Fruit fly (Drosophila melanogaster) whole organism, embryonic: ENCODE data around the gene CG31627.
A peak's percentile ranks its signal among the peaks of the same experiment; 100 is the strongest.

ENCODE experiments used
- Aef1 ChIP-seq: fragments of 200-800 bp; sonication (Bioruptor generic); IDR thresholded peaks from 3 replicates; pipeline ENCODE4 v1.3.6; 2022; ENCODE audit warnings: missing biosample characterization, missing genetic modification characterization
- B-H2 ChIP-seq: fragments of 200-800 bp; sonication (Bioruptor generic); optimal IDR thresholded peaks from 2 replicates; lab custom pipeline; 2018; ENCODE audit warnings: missing biosample characterization, mild to moderate bottlenecking, missing genetic modification characterization
- CG10321 ChIP-seq: fragments of 200-800 bp; sonication (Bioruptor generic); IDR thresholded peaks from 2 replicates; pipeline ENCODE4 v1.3.6; 2022; ENCODE audit warnings: missing biosample characterization, missing genetic modification characterization
- CG10654 ChIP-seq: fragments of 200-800 bp; sonication (Bioruptor generic); optimal IDR thresholded peaks from 2 replicates; lab custom pipeline; 2016; ENCODE audit warnings: missing biosample characterization, missing genetic modification characterization
- CG13775 ChIP-seq: fragments of 200-800 bp; sonication (Bioruptor generic); optimal IDR thresholded peaks from 3 replicates; lab custom pipeline; 2017; ENCODE audit warnings: missing biosample characterization, mild to moderate bottlenecking, missing genetic modification characterization
- CG14667 ChIP-seq: fragments of 200-800 bp; sonication (Bioruptor generic); IDR thresholded peaks from 2 replicates; pipeline ENCODE4 v1.3.6; 2022; ENCODE audit warnings: missing biosample characterization, missing genetic modification characterization
- CG15269 ChIP-seq: fragments of 200-800 bp; sonication (Bioruptor generic); optimal IDR thresholded peaks from 2 replicates; lab custom pipeline; 2018; ENCODE audit warnings: missing biosample characterization, mild to moderate bottlenecking, missing genetic modification characterization, moderate library complexity
- CG17802 ChIP-seq: fragments of 200-800 bp; sonication (Bioruptor generic); optimal IDR thresholded peaks from 2 replicates; lab custom pipeline; 2018; ENCODE audit warnings: missing biosample characterization, mild to moderate bottlenecking, missing genetic modification characterization, moderate library complexity
- CG18764 ChIP-seq: fragments of 200-800 bp; sonication (Bioruptor generic); optimal IDR thresholded peaks from 3 replicates; lab custom pipeline; 2016; ENCODE audit warnings: missing biosample characterization, missing genetic modification characterization
- CG2875 ChIP-seq: fragments of 200-800 bp; sonication (Bioruptor generic); optimal IDR thresholded peaks from 2 replicates; lab custom pipeline; 2017; ENCODE audit warnings: missing biosample characterization, mild to moderate bottlenecking, missing genetic modification characterization, missing genetic modification reagents
- CG32532 ChIP-seq: fragments of 200-800 bp; sonication (Bioruptor generic); IDR thresholded peaks from 2 replicates; pipeline ENCODE4 v1.3.6; 2022; ENCODE audit warnings: missing biosample characterization, missing genetic modification characterization
- CG3838 ChIP-seq: fragments of 200-800 bp; sonication (Bioruptor generic); optimal IDR thresholded peaks from 3 replicates; lab custom pipeline; 2016; ENCODE audit warnings: missing biosample characterization, missing genetic modification characterization
- CG3995 ChIP-seq: fragments of 200-800 bp; sonication (Bioruptor generic); optimal IDR thresholded peaks from 3 replicates; lab custom pipeline; 2016; ENCODE audit warnings: missing biosample characterization, missing genetic modification characterization
- CG6791 ChIP-seq: fragments of 200-800 bp; sonication (Bioruptor generic); IDR thresholded peaks from 3 replicates; pipeline ENCODE4 v1.3.6; 2022; ENCODE audit warnings: missing biosample characterization, missing genetic modification characterization; ENCODE audit not compliant: partially characterized antibody
- CG8388 ChIP-seq: fragments of 200-800 bp; sonication (Bioruptor generic); optimal IDR thresholded peaks from 2 replicates; lab custom pipeline; 2019; ENCODE audit warnings: missing biosample characterization, mild to moderate bottlenecking, missing genetic modification characterization, moderate library complexity
- CG9817 ChIP-seq: fragments of 200-800 bp; sonication (Bioruptor generic); optimal IDR thresholded peaks from 2 replicates; lab custom pipeline; 2018; ENCODE audit warnings: missing biosample characterization, mild to moderate bottlenecking, missing genetic modification characterization, moderate library complexity
- CG9876 ChIP-seq: fragments of 200-800 bp; sonication (Bioruptor generic); optimal IDR thresholded peaks from 2 replicates; lab custom pipeline; 2016; ENCODE audit warnings: missing biosample characterization, missing genetic modification characterization
- D19A ChIP-seq: fragments of 200-800 bp; optimal IDR thresholded peaks from 3 replicates; lab custom pipeline; 2019; ENCODE audit warnings: missing biosample characterization, mild to moderate bottlenecking, missing genetic modification characterization, moderate library complexity
- Dad ChIP-seq: fragments of 200-800 bp; sonication (Bioruptor generic); optimal IDR thresholded peaks from 3 replicates; lab custom pipeline; 2016; ENCODE audit warnings: missing biosample characterization, missing genetic modification characterization
- Neu2 ChIP-seq: fragments of 200-800 bp; sonication (Bioruptor generic); optimal IDR thresholded peaks from 3 replicates; lab custom pipeline; 2016; ENCODE audit warnings: missing biosample characterization, missing genetic modification characterization, borderline replicate concordance
- Sox102F ChIP-seq: fragments of 200-800 bp; sonication (Bioruptor generic); optimal IDR thresholded peaks from 2 replicates; lab custom pipeline; 2018; ENCODE audit warnings: missing biosample characterization, mild to moderate bottlenecking, missing genetic modification characterization, moderate library complexity
- Trl ChIP-seq, 3 experiments: fragments of >200 bp in 2 of 3; fragments of 200-800 bp in 1 of 3; sonication (Bioruptor generic) in 1 of 3; optimal IDR thresholded peaks; 2 replicates in 1 of 3; 3 replicates in 2 of 3; lab custom pipeline; 2016 to 2017; ENCODE audit warnings: missing biosample characterization in 1 of 3, missing genetic modification characterization in 1 of 3
- ara ChIP-seq: fragments of 200-800 bp; sonication (Bioruptor generic); IDR thresholded peaks from 2 replicates; pipeline ENCODE4 v1.3.6; 2022; ENCODE audit warnings: missing biosample characterization, missing genetic modification characterization
- bigmax ChIP-seq: fragments of 200-800 bp; sonication (Bioruptor generic); optimal IDR thresholded peaks from 2 replicates; lab custom pipeline; 2018; ENCODE audit warnings: missing biosample characterization, mild to moderate bottlenecking, missing genetic modification characterization
- bowl ChIP-seq: fragments of 200-800 bp; sonication (Bioruptor generic); IDR thresholded peaks from 2 replicates; pipeline ENCODE4 v1.3.6; 2022; ENCODE audit warnings: missing biosample characterization, missing genetic modification characterization
- cato ChIP-seq: fragments of 200-800 bp; sonication (Bioruptor generic); optimal IDR thresholded peaks from 2 replicates; lab custom pipeline; 2016; ENCODE audit warnings: missing biosample characterization, missing genetic modification characterization, borderline replicate concordance
- chm ChIP-seq: fragments of 200-800 bp; sonication (Bioruptor generic); IDR thresholded peaks from 2 replicates; pipeline ENCODE4 v1.3.6; 2022; ENCODE audit warnings: missing biosample characterization, missing genetic modification characterization
- chn ChIP-seq: fragments of 200-800 bp; sonication (Bioruptor generic); optimal IDR thresholded peaks from 2 replicates; lab custom pipeline; 2016; ENCODE audit warnings: missing biosample characterization, missing genetic modification characterization
- crol ChIP-seq: fragments of 200-800 bp; sonication (Bioruptor generic); IDR thresholded peaks from 2 replicates; pipeline ENCODE4 v1.3.6; 2022; ENCODE audit warnings: missing biosample characterization, missing genetic modification characterization
- cwo ChIP-seq: fragments of 200-800 bp; sonication (Bioruptor generic); optimal IDR thresholded peaks from 3 replicates; lab custom pipeline; 2017; ENCODE audit warnings: missing biosample characterization, missing genetic modification characterization, mild to moderate bottlenecking, moderate library complexity, missing genetic modification reagents
- dati ChIP-seq: fragments of 200-800 bp; sonication (Bioruptor generic); IDR thresholded peaks from 2 replicates; pipeline ENCODE4 v1.3.6; 2022; ENCODE audit warnings: missing biosample characterization, missing genetic modification characterization
- eve ChIP-seq, 2 experiments: fragments of >200 bp; optimal IDR thresholded peaks; 2 replicates each; lab custom pipeline; 2017; ENCODE audit warnings: missing biosample characterization in 2 of 2, missing genetic modification characterization in 2 of 2
- fd102C ChIP-seq: fragments of 200-800 bp; sonication (Bioruptor generic); optimal IDR thresholded peaks from 2 replicates; lab custom pipeline; 2018; ENCODE audit warnings: missing biosample characterization, mild to moderate bottlenecking, missing genetic modification characterization, moderate library complexity
- fu2 ChIP-seq: fragments of 200-800 bp; sonication (Bioruptor generic); optimal IDR thresholded peaks from 2 replicates; lab custom pipeline; 2016; ENCODE audit warnings: missing biosample characterization, missing genetic modification characterization
- gcm2 ChIP-seq: fragments of 200-800 bp; sonication (Bioruptor generic); optimal IDR thresholded peaks from 2 replicates; lab custom pipeline; 2016; ENCODE audit warnings: missing biosample characterization, missing genetic modification characterization
- gem ChIP-seq: fragments of 200-800 bp; sonication (Bioruptor generic); optimal IDR thresholded peaks from 2 replicates; lab custom pipeline; 2019; ENCODE audit warnings: missing biosample characterization, mild to moderate bottlenecking, missing genetic modification characterization, moderate library complexity
- grn ChIP-seq: fragments of 200-800 bp; sonication (Bioruptor generic); optimal IDR thresholded peaks from 3 replicates; lab custom pipeline; 2017; ENCODE audit warnings: missing biosample characterization, missing genetic modification characterization
- hb ChIP-seq: fragments of 200-800 bp; sonication (Bioruptor generic); IDR thresholded peaks from 3 replicates; pipeline ENCODE4 v1.3.6; 2022; ENCODE audit warnings: missing biosample characterization, missing genetic modification characterization; ENCODE audit not compliant: partially characterized antibody
- kni ChIP-seq: fragments of 200-800 bp; sonication (Bioruptor generic); optimal IDR thresholded peaks from 3 replicates; lab custom pipeline; 2017; ENCODE audit warnings: mild to moderate bottlenecking, missing biosample characterization, missing genetic modification reagents, missing genetic modification characterization
- lilli ChIP-seq: fragments of 200-800 bp; sonication (Bioruptor generic); optimal IDR thresholded peaks from 3 replicates; lab custom pipeline; 2016; ENCODE audit warnings: missing biosample characterization, missing genetic modification characterization
- maf-S ChIP-seq: fragments of 200-800 bp; sonication (Bioruptor generic); optimal IDR thresholded peaks from 2 replicates; lab custom pipeline; 2016; ENCODE audit warnings: missing biosample characterization, missing genetic modification characterization
- nau ChIP-seq: fragments of 200-800 bp; sonication (Bioruptor generic); optimal IDR thresholded peaks from 3 replicates; lab custom pipeline; 2017; ENCODE audit warnings: missing biosample characterization, mild to moderate bottlenecking, missing genetic modification characterization, missing genetic modification reagents
- nerfin-1 ChIP-seq: fragments of 200-800 bp; sonication (Bioruptor generic); optimal IDR thresholded peaks from 3 replicates; lab custom pipeline; 2019; ENCODE audit warnings: missing biosample characterization, mild to moderate bottlenecking, missing genetic modification characterization, moderate library complexity
- pita ChIP-seq: fragments of 200-800 bp; sonication (Bioruptor generic); optimal IDR thresholded peaks from 2 replicates; lab custom pipeline; 2017; ENCODE audit warnings: missing biosample characterization, mild to moderate bottlenecking, missing genetic modification characterization
- scrt ChIP-seq: fragments of 200-800 bp; sonication (Bioruptor generic); optimal IDR thresholded peaks from 2 replicates; lab custom pipeline; 2018; ENCODE audit warnings: missing biosample characterization, mild to moderate bottlenecking, missing genetic modification characterization, moderate library complexity
- sd ChIP-seq: fragments of 200-800 bp; sonication (Bioruptor generic); optimal IDR thresholded peaks from 3 replicates; lab custom pipeline; 2018; ENCODE audit warnings: missing biosample characterization, mild to moderate bottlenecking, missing genetic modification characterization, moderate library complexity
- slbo ChIP-seq: fragments of 200-800 bp; sonication (Bioruptor generic); IDR thresholded peaks from 2 replicates; pipeline ENCODE4 v1.3.6; 2022; ENCODE audit warnings: missing biosample characterization, missing genetic modification characterization
- sqz ChIP-seq: fragments of 200-800 bp; sonication (Bioruptor generic); optimal IDR thresholded peaks from 3 replicates; lab custom pipeline; 2018; ENCODE audit warnings: missing biosample characterization, mild to moderate bottlenecking, missing genetic modification characterization
- tna ChIP-seq: fragments of 200-800 bp; sonication (Bioruptor generic); IDR thresholded peaks from 2 replicates; pipeline ENCODE4 v1.3.6; 2022; ENCODE audit warnings: missing biosample characterization, missing genetic modification characterization; ENCODE audit not compliant: partially characterized antibody
- wek ChIP-seq: fragments of 200-800 bp; sonication (Bioruptor generic); optimal IDR thresholded peaks from 3 replicates; lab custom pipeline; 2018; ENCODE audit warnings: missing biosample characterization, mild to moderate bottlenecking, missing genetic modification characterization, moderate library complexity

The CG31627 gene

DNA sequence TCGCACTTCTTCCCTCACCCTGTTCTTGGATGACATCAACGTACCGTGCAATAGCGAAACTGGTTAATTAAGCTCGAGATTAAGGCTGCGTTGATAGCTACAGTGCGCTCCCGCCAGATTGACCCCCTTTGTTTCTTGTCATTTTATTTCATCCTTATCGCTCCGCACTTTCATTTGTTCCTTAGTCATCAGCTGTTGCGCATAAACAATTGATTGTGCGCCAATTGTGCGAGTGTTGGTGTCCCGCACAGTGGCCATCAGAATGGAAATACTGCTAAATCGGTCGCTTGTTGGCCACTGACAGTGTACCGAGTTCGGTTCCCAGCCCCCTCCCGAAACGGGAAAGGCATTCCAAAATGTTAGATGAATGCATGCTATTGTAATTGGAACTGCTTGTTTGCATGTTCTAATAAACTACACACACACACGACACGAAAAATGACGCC lies 46.6 kb downstream of the CG31627 start (continued):
- peak; percentile 29 for TF ChIP-seq cwo
- TF ChIP-seq fu2 (GFP tag; lab: Kevin White, UChicago): no peak
- peak; percentile 32; the same call in 1 of the 2 replicates for TF ChIP-seq ara (GFP tag; lab: Robert Waterston, UW)
- 0 out of 3 replicates have a peak, but pooled peaks have one; percentile 23 for TF ChIP-seq CG6791
- TF ChIP-seq CG18764: no peak
- no peak for TF ChIP-seq Neu2 (GFP tag; lab: Kevin White, UChicago)
- peak; percentile 3 for TF ChIP-seq scrt (GFP tag; lab: Kevin White, UChicago)
- no peak for TF ChIP-seq CG3838 (GFP tag; lab: Kevin White, UChicago)
- TF ChIP-seq CG17802 (tag; lab: Kevin White, UChicago): no peak
- TF ChIP-seq bowl: no peak
- no peak for TF ChIP-seq grn (GFP tag; lab: Kevin White, UChicago)
- no peak for TF ChIP-seq crol
- no peak for TF ChIP-seq cato (GFP tag; lab: Kevin White, UChicago)
- TF ChIP-seq CG10654 (GFP tag; lab: Kevin White, UChicago): no peak
- TF ChIP-seq eve (GFP tag; optimal IDR thresholded peaks at IDR 0.05; lab: Kevin White, UChicago): no peak
- TF ChIP-seq gem (tag; lab: Kevin White, UChicago): no peak
- no peak for TF ChIP-seq bigmax (GFP tag; lab: Kevin White, UChicago)
- TF ChIP-seq hb (GFP tag; lab: Robert Waterston, UW): no peak
- no peak for TF ChIP-seq CG8388 (GFP tag; lab: Kevin White, UChicago)
- TF ChIP-seq CG13775 (GFP tag; lab: Kevin White, UChicago): no peak
- TF ChIP-seq maf-S (GFP tag; lab: Kevin White, UChicago): no peak
- peak; percentile 34 for TF ChIP-seq B-H2 (GFP tag; lab: Kevin White, UChicago)
- TF ChIP-seq nerfin-1 (tag; lab: Kevin White, UChicago): no peak
- no peak for TF ChIP-seq wek (GFP tag; lab: Kevin White, UChicago)
- no peak for TF ChIP-seq CG15269 (tag; lab: Kevin White, UChicago)
- TF ChIP-seq tna: no peak
- TF ChIP-seq CG10321 (GFP tag; lab: Robert Waterston, UW): no peak
- TF ChIP-seq nau (GFP tag; lab: Kevin White, UChicago): no peak
- no peak for TF ChIP-seq CG9876
- TF ChIP-seq Sox102F (GFP tag; lab: Kevin White, UChicago): no peak
- TF ChIP-seq dati: no peak
- no peak; the same call in 1 of the 2 replicates for TF ChIP-seq chm (GFP tag; lab: Robert Waterston, UW)
- TF ChIP-seq CG3995 (GFP tag; lab: Kevin White, UChicago): no peak
- no peak for TF ChIP-seq D19A (tag; lab: Kevin White, UChicago)
- no peak for TF ChIP-seq chn (GFP tag; lab: Kevin White, UChicago)
- TF ChIP-seq gcm2 (GFP tag; lab: Kevin White, UChicago): no peak
- no peak for TF ChIP-seq CG14667 (GFP tag; lab: Robert Waterston, UW)
- no peak for TF ChIP-seq CG9817 (tag; lab: Kevin White, UChicago)
- TF ChIP-seq CG2875: no peak
- no peak for TF ChIP-seq kni (GFP tag; lab: Kevin White, UChicago)
- no peak for TF ChIP-seq sqz (GFP tag; lab: Kevin White, UChicago)
- no peak for TF ChIP-seq Aef1 (GFP tag; lab: Robert Waterston, UW)
- 0 out of 2 replicates have a peak, but pooled peaks have one; percentile 30 for TF ChIP-seq slbo (GFP tag; lab: Robert Waterston, UW)
- TF ChIP-seq CG32532: no peak
- no peak for TF ChIP-seq Dad (GFP tag; lab: Kevin White, UChicago)
- no peak for TF ChIP-seq Trl (optimal IDR thresholded peaks at IDR 0.05; lab: Kevin White, UChicago)
- TF ChIP-seq Trl (GFP tag; optimal IDR thresholded peaks at IDR 0.05; lab: Kevin White, UChicago): no peak
- no peak for TF ChIP-seq lilli (GFP tag; lab: Kevin White, UChicago)
- TF ChIP-seq sd (tag; lab: Kevin White, UChicago): no peak
- TF ChIP-seq pita (GFP tag; lab: Kevin White, UChicago): no peak
- no peak for TF ChIP-seq fd102C (GFP tag; lab: Kevin White, UChicago)
